Fruit fly (Drosophila melanogaster) whole organism, pupa: Measurements from ENCODE around the gene CG10959.

Experiments used
- CG12605 ChIP-seq: fragments of 200-800 bp; sonication (Bioruptor generic); IDR thresholded peaks from 2 replicates; pipeline ENCODE4 v1.3.6; 2022; ENCODE audit warnings: missing biosample characterization, missing genetic modification characterization
- CG13204 ChIP-seq: fragments of 200-800 bp; sonication (Bioruptor generic); optimal IDR thresholded peaks from 2 replicates; lab custom pipeline; 2018; ENCODE audit warnings: missing biosample characterization, mild to moderate bottlenecking, missing genetic modification characterization, moderate library complexity
- CG14655 ChIP-seq: fragments of 200-800 bp; sonication (Bioruptor generic); optimal IDR thresholded peaks from 3 replicates; lab custom pipeline; 2017; ENCODE audit warnings: mild to moderate bottlenecking, missing biosample characterization, missing genetic modification reagents, missing genetic modification characterization
- CG15710 ChIP-seq: fragments of 200-800 bp; sonication (Bioruptor generic); optimal IDR thresholded peaks from 2 replicates; lab custom pipeline; 2018; ENCODE audit warnings: missing biosample characterization, mild to moderate bottlenecking, missing genetic modification characterization, moderate library complexity
- CG34367 ChIP-seq: fragments of 200-800 bp; sonication (Bioruptor generic); optimal IDR thresholded peaks from 2 replicates; lab custom pipeline; 2018; ENCODE audit warnings: missing biosample characterization, mild to moderate bottlenecking, missing genetic modification characterization
- CG4496 ChIP-seq: fragments of 200-800 bp; sonication (Bioruptor generic); IDR thresholded peaks from 3 replicates; pipeline ENCODE4 v1.3.6; 2022; ENCODE audit warnings: missing biosample characterization, missing genetic modification characterization
- CG8159 ChIP-seq: fragments of 200-800 bp; sonication (Bioruptor generic); optimal IDR thresholded peaks from 3 replicates; lab custom pipeline; 2018; ENCODE audit warnings: missing biosample characterization, mild to moderate bottlenecking, missing genetic modification characterization, moderate library complexity
- CG8301 ChIP-seq: fragments of 200-800 bp; sonication (Bioruptor generic); optimal IDR thresholded peaks from 2 replicates; lab custom pipeline; 2018; ENCODE audit warnings: missing biosample characterization, mild to moderate bottlenecking, missing genetic modification characterization
- CG9948 ChIP-seq: fragments of 200-800 bp; sonication (Bioruptor generic); optimal IDR thresholded peaks from 2 replicates; lab custom pipeline; 2018; ENCODE audit warnings: missing biosample characterization, mild to moderate bottlenecking, missing genetic modification characterization, moderate library complexity
- D1 ChIP-seq: fragments of 200-800 bp; sonication (Bioruptor generic); optimal IDR thresholded peaks from 2 replicates; lab custom pipeline; 2018; ENCODE audit warnings: missing biosample characterization, mild to moderate bottlenecking, missing genetic modification characterization, moderate library complexity
- Pif1B ChIP-seq: fragments of 200-800 bp; sonication (Bioruptor generic); optimal IDR thresholded peaks from 3 replicates; lab custom pipeline; 2016; ENCODE audit warnings: missing biosample characterization, missing genetic modification characterization
- fd96Ca ChIP-seq: fragments of 200-800 bp; sonication (Bioruptor generic); IDR thresholded peaks from 3 replicates; pipeline ENCODE4 v1.3.6; 2022; ENCODE audit warnings: missing biosample characterization, missing genetic modification characterization
- gl ChIP-seq: fragments of 200-800 bp; sonication (Bioruptor generic); optimal IDR thresholded peaks from 2 replicates; lab custom pipeline; 2018; ENCODE audit warnings: missing biosample characterization, mild to moderate bottlenecking, missing genetic modification characterization

DNA sequence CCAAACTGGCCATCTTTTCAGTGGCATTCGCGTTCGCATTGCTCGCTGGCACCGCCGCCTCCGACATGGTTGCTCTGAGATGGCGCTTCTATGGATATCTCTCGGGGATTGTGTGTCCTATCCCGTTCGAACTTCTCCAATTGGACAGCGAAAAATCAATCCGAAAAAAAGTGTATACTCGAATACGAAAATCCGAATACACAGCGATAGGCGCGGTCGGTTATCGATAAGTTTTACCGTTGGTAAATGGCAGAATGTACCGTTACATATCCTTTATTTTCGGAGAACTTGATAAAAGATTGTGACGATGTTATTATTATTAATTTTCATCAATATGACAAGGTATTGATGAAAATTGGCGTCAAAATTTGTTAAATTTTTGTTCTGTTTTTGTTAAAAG lies 3.5 kb downstream of the CG10959 start, which contains the start of gene Gbeta5:
- TF ChIP-seq CG34367 (tag; lab: Kevin White, UChicago): no peak
- no peak for TF ChIP-seq CG13204 (GFP tag; lab: Kevin White, UChicago)
- TF ChIP-seq CG8159 (tag; lab: Kevin White, UChicago): no peak
- TF ChIP-seq CG12605 (GFP tag; lab: Robert Waterston, UW): no peak
- TF ChIP-seq CG14655 (GFP tag; lab: Kevin White, UChicago): no peak
- TF ChIP-seq CG8301 (tag; lab: Kevin White, UChicago): no peak
- no peak for TF ChIP-seq fd96Ca
- TF ChIP-seq D1 (tag; lab: Kevin White, UChicago): no peak
- TF ChIP-seq CG4496: no peak
- no peak for TF ChIP-seq CG15710
- no peak for TF ChIP-seq gl (tag; lab: Kevin White, UChicago)
- no peak for TF ChIP-seq Pif1B (GFP tag; lab: Kevin White, UChicago)
- no peak for TF ChIP-seq CG9948
